Worm (Caenorhabditis elegans) whole organism, L3 larva: ENCODE data around the gene F08D12.4.

ENCODE experiments used
- ZK546.5 ChIP-seq: sonication (generic microtip); optimal IDR thresholded peaks from 2 replicates; lab custom pipeline; 2017; ENCODE audit warnings: missing biosample characterization, missing genetic modification characterization
- aly-2 ChIP-seq: fragments of 150-350 bp; optimal IDR thresholded peaks from 2 replicates; lab custom pipeline; 2014; ENCODE audit warnings: missing biosample characterization, missing genetic modification characterization
- daf-12 ChIP-seq: fragments of 150-350 bp; optimal IDR thresholded peaks from 2 replicates; lab custom pipeline; 2014; ENCODE audit warnings: missing biosample characterization, missing genetic modification reagents, missing genetic modification characterization
- elt-3 ChIP-seq, 3 experiments: fragments of 150-350 bp in 1 of 3; sonication (generic microtip) in 2 of 3; optimal IDR thresholded peaks; 2 replicates in 2 of 3; 4 replicates in 1 of 3; lab custom pipeline; 2014 to 2017; ENCODE audit warnings: missing biosample characterization in 3 of 3, missing genetic modification characterization in 3 of 3
- fos-1 ChIP-seq: fragments of 150-350 bp; optimal IDR thresholded peaks from 2 replicates; lab custom pipeline; 2014; ENCODE audit warnings: missing biosample characterization, missing genetic modification characterization
- lin-15B ChIP-seq: fragments of 150-350 bp; optimal IDR thresholded peaks from 2 replicates; lab custom pipeline; 2014; ENCODE audit warnings: missing biosample characterization, missing genetic modification characterization
- nfya-1 ChIP-seq: sonication (generic microtip); optimal IDR thresholded peaks from 2 replicates; lab custom pipeline; 2017; ENCODE audit warnings: missing genetic modification characterization, mild to moderate bottlenecking, missing compliant biosample characterization, antibody characterized with exemption, moderate library complexity; ENCODE audit not compliant: insufficient read depth
- nhr-43 ChIP-seq: sonication (generic microtip); optimal IDR thresholded peaks from 2 replicates; lab custom pipeline; 2016; ENCODE audit warnings: mild to moderate bottlenecking, missing genetic modification characterization, missing compliant biosample characterization; ENCODE audit not compliant: poor library complexity, severe bottlenecking
- nhr-76 ChIP-seq: fragments of 150-350 bp; sonication (generic microtip); optimal IDR thresholded peaks from 5 replicates; lab custom pipeline; 2014; ENCODE audit warnings: missing biosample characterization, missing genetic modification characterization
- sea-2 ChIP-seq: fragments of 150-350 bp; sonication (generic microtip); optimal IDR thresholded peaks from 4 replicates; lab custom pipeline; 2014; ENCODE audit warnings: missing biosample characterization, missing genetic modification reagents, missing genetic modification characterization
- snpc-4 ChIP-seq: fragments of 150-350 bp; optimal IDR thresholded peaks from 2 replicates; lab custom pipeline; 2014; ENCODE audit warnings: missing biosample characterization, missing genetic modification characterization
- tbx-2 ChIP-seq: sonication (generic microtip); optimal IDR thresholded peaks from 2 replicates; lab custom pipeline; 2016; ENCODE audit warnings: mild to moderate bottlenecking, missing genetic modification characterization, missing compliant biosample characterization
- unc-39 ChIP-seq: sonication (generic microtip); optimal IDR thresholded peaks from 4 replicates; lab custom pipeline; 2017; ENCODE audit warnings: missing biosample characterization, missing genetic modification characterization

DNA sequence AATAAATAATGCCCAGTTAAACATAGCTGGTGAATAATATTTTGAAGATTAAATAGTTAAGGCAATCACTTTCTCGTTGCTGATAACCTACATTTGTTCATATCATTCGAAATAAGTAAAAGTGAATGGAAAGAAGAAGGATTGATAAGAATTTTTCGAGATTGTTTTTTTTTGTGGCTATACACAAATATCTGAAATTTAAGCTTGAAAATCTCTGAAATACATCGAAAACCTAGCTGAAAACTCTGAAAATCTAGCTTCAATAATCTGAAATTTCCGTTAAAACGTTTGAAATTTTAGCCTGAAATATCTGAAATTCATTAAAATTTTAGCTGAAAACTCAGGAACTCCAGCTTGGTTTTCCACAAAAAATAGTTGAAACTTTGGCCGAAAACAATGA lies 38.3 kb upstream of the F08D12.4 start, which contains the start of gene T05A8.6:
- TF ChIP-seq daf-12 (tag; lab: Kevin White, UChicago) (no peak), elt-3 (tag; optimal IDR thresholded peaks at IDR 0.05; lab: Kevin White, UChicago) (no peak), fos-1 (tag; lab: Kevin White, UChicago) (no peak), sea-2 (no peak), unc-39 (tag; lab: Kevin White, UChicago) (no peak), snpc-4 (tag; lab: Kevin White, UChicago) (no peak), nhr-76 (tag; lab: Kevin White, UChicago) (no peak), lin-15B (tag; lab: Kevin White, UChicago) (no peak), nfya-1 (tag; lab: Kevin White, UChicago) (no peak), nhr-43 (tag; lab: Kevin White, UChicago) (no peak), tbx-2 (tag; lab: Kevin White, UChicago) (no peak), aly-2 (tag; lab: Kevin White, UChicago) (no peak), ZK546.5 (tag; lab: Kevin White, UChicago) (no peak)
